Fruit fly (Drosophila melanogaster): ENCODE data around the gene CG12708.

The CG12708 gene

dm6 chrX:15709984-15710750 lies 34.9 kb downstream of the CG12708 start, which contains the start of the genes CG9281 and CG15601 (continued):
- no peak for TF ChIP-seq CG10462 (GFP tag; optimal IDR thresholded peaks at IDR 0.05)
- peak; percentile 7 for TF ChIP-seq cwo (GFP tag; optimal IDR thresholded peaks at IDR 0.05)
- TF ChIP-seq Oaz (GFP tag; IDR thresholded peaks at IDR 0.05), result no peak
- TF ChIP-seq Hmx (GFP tag; optimal IDR thresholded peaks at IDR 0.05), result no peak
- TF ChIP-seq oc (tag; optimal IDR thresholded peaks at IDR 0.05), result no peak
- TF ChIP-seq tin (GFP tag; optimal IDR thresholded peaks at IDR 0.05), result no peak
- no peak for TF ChIP-seq CG18599 (GFP tag; optimal IDR thresholded peaks at IDR 0.05)
- no peak; the same call in 1 of the 2 replicates for TF ChIP-seq Atf6 (GFP tag; IDR thresholded peaks at IDR 0.05)
- TF ChIP-seq CG32772 (GFP tag; IDR thresholded peaks at IDR 0.05), result no peak
- TF ChIP-seq CG5180 (GFP tag; optimal IDR thresholded peaks at IDR 0.05), result no peak
- no peak for TF ChIP-seq gsb-n (tag; optimal IDR thresholded peaks at IDR 0.05)
- no peak for TF ChIP-seq kay (GFP tag; optimal IDR thresholded peaks at IDR 0.05)
- TF ChIP-seq CG4360 (GFP tag; IDR thresholded peaks at IDR 0.05), result no peak
- peak; percentile 50 for TF ChIP-seq CG10543 (GFP tag; optimal IDR thresholded peaks at IDR 0.05)
- TF ChIP-seq CG31388 (GFP tag; optimal IDR thresholded peaks at IDR 0.05), result no peak
- TF ChIP-seq CoRest (tag; optimal IDR thresholded peaks at IDR 0.05), result no peak
- TF ChIP-seq CG9797 (GFP tag; optimal IDR thresholded peaks at IDR 0.05), result peak; percentile 88
- TF ChIP-seq CG4820 (GFP tag; optimal IDR thresholded peaks at IDR 0.05), result no peak
- TF ChIP-seq chn (GFP tag; optimal IDR thresholded peaks at IDR 0.05), result no peak
- TF ChIP-seq CG6272 (GFP tag; IDR thresholded peaks at IDR 0.05), result no peak
- no peak for TF ChIP-seq CG6654 (GFP tag; optimal IDR thresholded peaks at IDR 0.05)
- TF ChIP-seq croc (GFP tag; conservative IDR thresholded peaks at IDR 0.05), result no peak
- TF ChIP-seq CG10267 (tag; optimal IDR thresholded peaks at IDR 0.05), result peak; percentile 35
- no peak for TF ChIP-seq Aef1 (GFP tag; IDR thresholded peaks at IDR 0.05)
- peak; percentile 25 for TF ChIP-seq Meics (GFP tag; optimal IDR thresholded peaks at IDR 0.05)
- no peak for TF ChIP-seq CG1792 (GFP tag; optimal IDR thresholded peaks at IDR 0.05)
- no peak for TF ChIP-seq dan (GFP tag; IDR thresholded peaks at IDR 0.05)
- no peak for TF ChIP-seq pita (GFP tag; optimal IDR thresholded peaks at IDR 0.05)
- no peak for TF ChIP-seq Jarid2 (GFP tag; optimal IDR thresholded peaks at IDR 0.05)
- TF ChIP-seq CG14050 (GFP tag; IDR thresholded peaks at IDR 0.05), result no peak
- TF ChIP-seq ttk (GFP tag; IDR thresholded peaks at IDR 0.05), result no peak
- TF ChIP-seq Rx (GFP tag; IDR thresholded peaks at IDR 0.05), result no peak
- TF ChIP-seq ato (GFP tag; IDR thresholded peaks at IDR 0.05; ENCODE audit: partially characterized antibody), result no peak
- peak; percentile 82; the same call in 1 of the 2 replicates for TF ChIP-seq rib (GFP tag; IDR thresholded peaks at IDR 0.05)
- TF ChIP-seq CG6791 (GFP tag; IDR thresholded peaks at IDR 0.05; ENCODE audit: partially characterized antibody), result no peak
- no peak for TF ChIP-seq Bdp1 (GFP tag; optimal IDR thresholded peaks at IDR 0.05)
- no peak for TF ChIP-seq bowl (GFP tag; IDR thresholded peaks at IDR 0.05)
- TF ChIP-seq CG1647 (GFP tag; optimal IDR thresholded peaks at IDR 0.05), result no peak
- TF ChIP-seq slou (GFP tag; optimal IDR thresholded peaks at IDR 0.05), result no peak
- peak; percentile 43 for TF ChIP-seq slbo (GFP tag; IDR thresholded peaks at IDR 0.05)
- no peak for TF ChIP-seq ftz-f1 (GFP tag; optimal IDR thresholded peaks at IDR 0.05)
- no peak for TF ChIP-seq CG5245 (GFP tag; optimal IDR thresholded peaks at IDR 0.05)
- no peak for TF ChIP-seq CG8944 (GFP tag; optimal IDR thresholded peaks at IDR 0.05)
- no peak for TF ChIP-seq jigr1 (GFP tag; IDR thresholded peaks at IDR 0.05)
- no peak for TF ChIP-seq ranshi (GFP tag; IDR thresholded peaks at IDR 0.05)
- peak; percentile 19; the same call in 1 of the 2 replicates for TF ChIP-seq bbx (GFP tag; IDR thresholded peaks at IDR 0.05; ENCODE audit: partially characterized antibody)
- no peak for TF ChIP-seq pan (optimal IDR thresholded peaks at IDR 0.05)
- TF ChIP-seq pan (GFP tag; optimal IDR thresholded peaks at IDR 0.05 in 1 of 2, IDR thresholded peaks at IDR 0.05 in 1 of 2), result no peak
- no peak for TF ChIP-seq dmrt99B (tag; optimal IDR thresholded peaks at IDR 0.05)
- TF ChIP-seq wdn (GFP tag; IDR thresholded peaks at IDR 0.05), result no peak
- TF ChIP-seq vnd (GFP tag; IDR thresholded peaks at IDR 0.05; ENCODE audit: partially characterized antibody), result no peak
